Fruit fly (Drosophila melanogaster) whole organism, embryonic: ENCODE data around the gene CG14118.
A peak's percentile ranks its signal among the peaks of the same experiment; 100 is the strongest.

Experiments used
- BtbVII ChIP-seq: fragments of 200-800 bp; sonication (Bioruptor generic); optimal IDR thresholded peaks from 3 replicates; lab custom pipeline; 2017; ENCODE audit warnings: missing biosample characterization, mild to moderate bottlenecking, missing genetic modification characterization
- Bteb2 ChIP-seq: fragments of 200-800 bp; sonication (Bioruptor generic); optimal IDR thresholded peaks from 2 replicates; lab custom pipeline; 2016; ENCODE audit warnings: missing biosample characterization, missing genetic modification characterization
- C15 ChIP-seq: fragments of 200-800 bp; sonication (Bioruptor generic); IDR thresholded peaks from 3 replicates; pipeline ENCODE4 v1.3.6; 2022; ENCODE audit warnings: missing biosample characterization, missing genetic modification characterization
- CG10321 ChIP-seq: fragments of 200-800 bp; sonication (Bioruptor generic); IDR thresholded peaks from 2 replicates; pipeline ENCODE4 v1.3.6; 2022; ENCODE audit warnings: missing biosample characterization, missing genetic modification characterization
- CG12104 ChIP-seq: fragments of 200-800 bp; sonication (Bioruptor generic); optimal IDR thresholded peaks from 3 replicates; lab custom pipeline; 2016; ENCODE audit warnings: missing biosample characterization, missing genetic modification characterization
- CG12659 ChIP-seq: fragments of 200-800 bp; sonication (Bioruptor generic); optimal IDR thresholded peaks from 3 replicates; lab custom pipeline; 2017; ENCODE audit warnings: mild to moderate bottlenecking, missing biosample characterization, missing genetic modification reagents, missing genetic modification characterization
- CG14710 ChIP-seq: fragments of 200-800 bp; sonication (Bioruptor generic); optimal IDR thresholded peaks from 3 replicates; lab custom pipeline; 2019; ENCODE audit warnings: missing biosample characterization, mild to moderate bottlenecking, missing genetic modification characterization, moderate library complexity
- CG16779 ChIP-seq: fragments of 200-800 bp; sonication (Bioruptor generic); IDR thresholded peaks from 2 replicates; pipeline ENCODE4 v1.3.6; 2022; ENCODE audit warnings: missing biosample characterization, missing genetic modification characterization
- CG18476 ChIP-seq: fragments of 200-800 bp; sonication (Bioruptor generic); optimal IDR thresholded peaks from 2 replicates; lab custom pipeline; 2016; ENCODE audit warnings: missing biosample characterization, mild to moderate bottlenecking, missing genetic modification characterization
- CG3163 ChIP-seq: fragments of 200-800 bp; sonication (Bioruptor generic); optimal IDR thresholded peaks from 3 replicates; lab custom pipeline; 2016; ENCODE audit warnings: missing biosample characterization, missing genetic modification characterization
- CG34422 ChIP-seq: fragments of 200-800 bp; sonication (Bioruptor generic); IDR thresholded peaks from 3 replicates; pipeline ENCODE4 v1.3.6; 2022; ENCODE audit warnings: missing biosample characterization, missing genetic modification characterization
- CG4360 ChIP-seq: fragments of 200-800 bp; sonication (Bioruptor generic); IDR thresholded peaks from 2 replicates; pipeline ENCODE4 v1.3.6; 2022; ENCODE audit warnings: missing biosample characterization, missing genetic modification characterization
- CG4617 ChIP-seq: fragments of 200-800 bp; sonication (Bioruptor generic); optimal IDR thresholded peaks from 3 replicates; lab custom pipeline; 2016; ENCODE audit warnings: missing biosample characterization, missing genetic modification characterization, borderline replicate concordance
- CG6854 ChIP-seq: fragments of 200-800 bp; sonication (Bioruptor generic); optimal IDR thresholded peaks from 3 replicates; lab custom pipeline; 2017; ENCODE audit warnings: missing biosample characterization, mild to moderate bottlenecking, missing genetic modification characterization
- CG8944 ChIP-seq: fragments of 200-800 bp; sonication (Bioruptor generic); optimal IDR thresholded peaks from 3 replicates; lab custom pipeline; 2016; ENCODE audit warnings: missing biosample characterization, missing genetic modification characterization
- Chrac-16 ChIP-seq: fragments of 200-800 bp; sonication (Bioruptor generic); optimal IDR thresholded peaks from 3 replicates; lab custom pipeline; 2016; ENCODE audit warnings: missing biosample characterization, missing genetic modification characterization
- CoRest ChIP-seq: fragments of 200-800 bp; sonication (Bioruptor generic); optimal IDR thresholded peaks from 3 replicates; lab custom pipeline; 2018; ENCODE audit warnings: missing biosample characterization, mild to moderate bottlenecking, missing genetic modification characterization, moderate library complexity
- Dbx ChIP-seq: fragments of 200-800 bp; sonication (Bioruptor generic); IDR thresholded peaks from 3 replicates; pipeline ENCODE4 v1.3.6; 2022; ENCODE audit warnings: missing biosample characterization, missing genetic modification characterization
- Deaf1 ChIP-seq: fragments of 200-800 bp; optimal IDR thresholded peaks from 3 replicates; lab custom pipeline; 2019; ENCODE audit warnings: missing biosample characterization, mild to moderate bottlenecking, missing genetic modification characterization, moderate library complexity
- Doc3 ChIP-seq: fragments of 200-800 bp; sonication (Bioruptor generic); IDR thresholded peaks from 3 replicates; pipeline ENCODE4 v1.3.6; 2022; ENCODE audit warnings: missing biosample characterization, missing genetic modification characterization; ENCODE audit not compliant: partially characterized antibody
- E2f1 ChIP-seq: fragments of 200-800 bp; sonication (Bioruptor generic); IDR thresholded peaks from 2 replicates; pipeline ENCODE4 v1.3.6; 2022; ENCODE audit warnings: missing biosample characterization, missing genetic modification characterization
- Fer1 ChIP-seq: fragments of 200-800 bp; sonication (Bioruptor generic); optimal IDR thresholded peaks from 2 replicates; lab custom pipeline; 2017; ENCODE audit warnings: missing biosample characterization, mild to moderate bottlenecking, missing genetic modification characterization
- Gug ChIP-seq: fragments of 200-800 bp; sonication (Bioruptor generic); IDR thresholded peaks from 4 replicates; pipeline ENCODE4 v1.3.6; 2022; ENCODE audit warnings: missing biosample characterization, missing genetic modification characterization
- HLH3B ChIP-seq: fragments of 200-800 bp; sonication (Bioruptor generic); IDR thresholded peaks from 2 replicates; pipeline ENCODE4 v1.3.6; 2022; ENCODE audit warnings: missing biosample characterization, missing genetic modification characterization
- HLHmδ ChIP-seq: fragments of 200-800 bp; sonication (Bioruptor generic); optimal IDR thresholded peaks from 2 replicates; lab custom pipeline; 2018; ENCODE audit warnings: missing biosample characterization, mild to moderate bottlenecking, missing genetic modification characterization, moderate library complexity
- Hand ChIP-seq: fragments of 200-800 bp; sonication (Bioruptor generic); optimal IDR thresholded peaks from 2 replicates; lab custom pipeline; 2017; ENCODE audit warnings: mild to moderate bottlenecking, missing biosample characterization, missing genetic modification reagents, missing genetic modification characterization
- Kr ChIP-seq: fragments of 200-800 bp; sonication (Bioruptor generic); optimal IDR thresholded peaks from 2 replicates; lab custom pipeline; 2017; ENCODE audit warnings: missing biosample characterization, mild to moderate bottlenecking, missing genetic modification characterization
- Max ChIP-seq: fragments of 200-800 bp; sonication (Bioruptor generic); optimal IDR thresholded peaks from 2 replicates; lab custom pipeline; 2016; ENCODE audit warnings: missing biosample characterization, mild to moderate bottlenecking, missing genetic modification characterization
- NC2α ChIP-seq: fragments of 200-800 bp; sonication (Bioruptor generic); optimal IDR thresholded peaks from 2 replicates; lab custom pipeline; 2016; ENCODE audit warnings: missing biosample characterization, missing genetic modification characterization
- NfI ChIP-seq: fragments of 200-800 bp; sonication (Bioruptor generic); optimal IDR thresholded peaks from 3 replicates; lab custom pipeline; 2018; ENCODE audit warnings: missing biosample characterization, mild to moderate bottlenecking, missing genetic modification characterization, moderate library complexity
- PHDP ChIP-seq: fragments of 200-800 bp; sonication (Bioruptor generic); optimal IDR thresholded peaks from 3 replicates; lab custom pipeline; 2018; ENCODE audit warnings: missing biosample characterization, mild to moderate bottlenecking, missing genetic modification characterization, moderate library complexity
- Pdp1 ChIP-seq, 2 experiments: fragments of 200-800 bp; sonication (Bioruptor generic); optimal IDR thresholded peaks; 3 replicates each; lab custom pipeline; 2016; ENCODE audit warnings: missing biosample characterization in 2 of 2, missing genetic modification characterization in 2 of 2, mild to moderate bottlenecking in 1 of 2, moderate library complexity in 1 of 2
- Taf1 ChIP-seq: fragments of 200-800 bp; sonication (Bioruptor generic); IDR thresholded peaks from 2 replicates; pipeline ENCODE4 v1.3.6; 2022; ENCODE audit warnings: missing biosample characterization, missing genetic modification characterization
- abd-A ChIP-seq: fragments of 200-800 bp; sonication (Bioruptor generic); optimal IDR thresholded peaks from 3 replicates; lab custom pipeline; 2019; ENCODE audit warnings: missing biosample characterization, mild to moderate bottlenecking, missing genetic modification characterization, moderate library complexity
- ap ChIP-seq: fragments of 200-800 bp; sonication (Bioruptor generic); IDR thresholded peaks from 2 replicates; pipeline ENCODE4 v1.3.6; 2022; ENCODE audit warnings: missing biosample characterization, missing genetic modification characterization
- bab2 ChIP-seq: fragments of 200-800 bp; sonication (Bioruptor generic); optimal IDR thresholded peaks from 2 replicates; lab custom pipeline; 2016; ENCODE audit warnings: missing biosample characterization, missing genetic modification characterization
- ci ChIP-seq: fragments of 200-800 bp; sonication (Bioruptor generic); IDR thresholded peaks from 3 replicates; pipeline ENCODE4 v1.3.6; 2022; ENCODE audit warnings: missing biosample characterization, missing genetic modification characterization
- dan ChIP-seq: fragments of 200-800 bp; sonication (Bioruptor generic); IDR thresholded peaks from 2 replicates; pipeline ENCODE4 v1.3.6; 2022; ENCODE audit warnings: missing biosample characterization, missing genetic modification characterization
- danr ChIP-seq: fragments of 200-800 bp; sonication (Bioruptor generic); IDR thresholded peaks from 2 replicates; pipeline ENCODE4 v1.3.6; 2022; ENCODE audit warnings: missing biosample characterization, missing genetic modification characterization
- gro ChIP-seq: fragments of 200-800 bp; sonication (Bioruptor generic); optimal IDR thresholded peaks from 2 replicates; lab custom pipeline; 2016; ENCODE audit warnings: missing biosample characterization, missing genetic modification characterization
- gsb ChIP-seq: fragments of 200-800 bp; sonication (Bioruptor generic); IDR thresholded peaks from 2 replicates; pipeline ENCODE4 v1.3.6; 2022; ENCODE audit warnings: missing biosample characterization, missing genetic modification characterization
- hbn ChIP-seq: fragments of 200-800 bp; sonication (Bioruptor generic); IDR thresholded peaks from 2 replicates; pipeline ENCODE4 v1.3.6; 2022; ENCODE audit warnings: missing biosample characterization, missing genetic modification characterization; ENCODE audit not compliant: partially characterized antibody
- ind ChIP-seq: fragments of 200-800 bp; sonication (Bioruptor generic); optimal IDR thresholded peaks from 3 replicates; lab custom pipeline; 2016; ENCODE audit warnings: missing biosample characterization, missing genetic modification characterization
- kay ChIP-seq: fragments of 200-800 bp; sonication (Bioruptor generic); optimal IDR thresholded peaks from 2 replicates; lab custom pipeline; 2016; ENCODE audit warnings: missing biosample characterization, missing genetic modification characterization
- mirr ChIP-seq: fragments of 200-800 bp; sonication (Bioruptor generic); optimal IDR thresholded peaks from 3 replicates; lab custom pipeline; 2018; ENCODE audit warnings: missing biosample characterization, mild to moderate bottlenecking, missing genetic modification characterization
- ranshi ChIP-seq: fragments of 200-800 bp; sonication (Bioruptor generic); IDR thresholded peaks from 2 replicates; pipeline ENCODE4 v1.3.6; 2022; ENCODE audit warnings: missing biosample characterization, missing genetic modification characterization
- repo ChIP-seq: fragments of 200-800 bp; sonication (Bioruptor generic); optimal IDR thresholded peaks from 2 replicates; lab custom pipeline; 2016; ENCODE audit warnings: missing biosample characterization, missing genetic modification characterization
- stc ChIP-seq: fragments of 200-800 bp; sonication (Bioruptor generic); IDR thresholded peaks from 2 replicates; pipeline ENCODE4 v1.3.6; 2022; ENCODE audit warnings: missing biosample characterization, missing genetic modification characterization
- tap ChIP-seq: fragments of 200-800 bp; optimal IDR thresholded peaks from 3 replicates; lab custom pipeline; 2019; ENCODE audit warnings: missing biosample characterization, mild to moderate bottlenecking, missing genetic modification characterization, moderate library complexity
- trem ChIP-seq: fragments of 200-800 bp; optimal IDR thresholded peaks from 3 replicates; lab custom pipeline; 2019; ENCODE audit warnings: missing biosample characterization, mild to moderate bottlenecking, missing genetic modification characterization, moderate library complexity
- twi ChIP-seq: fragments of 200-800 bp; optimal IDR thresholded peaks from 2 replicates; lab custom pipeline; 2019; ENCODE audit warnings: missing biosample characterization, mild to moderate bottlenecking, missing genetic modification characterization, moderate library complexity
- zen ChIP-seq: fragments of 200-800 bp; sonication (Bioruptor generic); optimal IDR thresholded peaks from 3 replicates; lab custom pipeline; 2018; ENCODE audit warnings: missing biosample characterization, mild to moderate bottlenecking, missing genetic modification characterization, moderate library complexity

The CG14118 gene

DNA sequence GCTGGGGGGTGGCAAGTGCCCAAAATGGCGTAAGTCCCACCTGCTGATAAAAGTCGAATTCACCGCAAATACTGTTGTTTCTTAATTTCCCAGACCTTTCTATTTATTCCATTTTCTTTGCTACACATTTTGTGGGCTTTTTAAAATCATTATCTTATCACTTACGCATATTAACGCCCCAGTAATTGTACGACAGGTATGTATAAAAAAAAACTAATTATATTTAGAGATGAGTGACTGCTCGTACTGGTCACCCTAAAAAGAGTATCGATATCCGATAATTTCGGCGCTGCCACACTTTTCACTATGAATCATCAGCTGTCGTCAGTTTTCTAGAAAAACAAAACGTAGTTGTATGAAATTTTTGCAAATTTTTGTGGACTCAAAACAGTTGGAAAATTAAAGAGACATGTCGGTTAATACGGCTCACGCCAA, 42.6 kb upstream of the CG14118 start, which contains the start of the genes CG10948 and Wbp2 (continued):
- TF ChIP-seq ranshi (GFP tag; lab: Robert Waterston, UW) (peak; percentile 83; the same call in 1 of the 2 replicates), Gug (GFP tag; lab: Robert Waterston, UW) (no peak), HLH3B (GFP tag; lab: Robert Waterston, UW) (no peak), CG18476 (no peak), ci (GFP tag; lab: Robert Waterston, UW) (no peak), Max (GFP tag; lab: Kevin White, UChicago) (peak; percentile 29), CG10321 (no peak), gsb (GFP tag; lab: Robert Waterston, UW) (no peak), CG14710 (peak; percentile 62), CG8944 (no peak), Taf1 (GFP tag; lab: Robert Waterston, UW) (no peak), CG34422 (GFP tag; lab: Robert Waterston, UW) (peak; percentile 49; the same call in 1 of the 3 replicates), bab2 (no peak), gro (peak; percentile 39), Doc3 (GFP tag; lab: Robert Waterston, UW) (peak; percentile 44; the same call in 2 of the 3 replicates), Hand (no peak), ind (no peak), E2f1 (GFP tag; lab: Robert Waterston, UW) (no peak), CG12659 (GFP tag; lab: Kevin White, UChicago) (peak; percentile 89), ap (GFP tag; lab: Robert Waterston, UW) (no peak), tap (tag; lab: Kevin White, UChicago) (no peak), danr (GFP tag; lab: Robert Waterston, UW) (no peak), Fer1 (GFP tag; lab: Kevin White, UChicago) (peak; percentile 7), HLHmδ (GFP tag; lab: Kevin White, UChicago) (no peak), CG6854 (GFP tag; lab: Kevin White, UChicago) (peak; percentile 47), C15 (GFP tag; lab: Robert Waterston, UW) (no peak), Pdp1 (GFP tag; optimal IDR thresholded peaks at IDR 0.05; lab: Kevin White, UChicago) (peak in 1 of 2 experiments; percentile 71), Bteb2 (GFP tag; lab: Kevin White, UChicago) (no peak), NC2α (no peak), Deaf1 (tag; lab: Kevin White, UChicago) (no peak), abd-A (tag; lab: Kevin White, UChicago) (peak; percentile 98), NfI (GFP tag; lab: Kevin White, UChicago) (no peak), twi (tag; lab: Kevin White, UChicago) (no peak), CG4617 (peak; percentile 90), mirr (peak; percentile 25), stc (no peak), repo (GFP tag; lab: Kevin White, UChicago) (no peak), dan (GFP tag; lab: Robert Waterston, UW) (no peak), hbn (peak; percentile 39; the same call in 1 of the 2 replicates), BtbVII (GFP tag; lab: Kevin White, UChicago) (peak; percentile 54), PHDP (tag; lab: Kevin White, UChicago) (no peak), Chrac-16 (no peak), CG12104 (no peak), zen (tag; lab: Kevin White, UChicago) (peak; percentile 97), CG16779 (GFP tag; lab: Robert Waterston, UW) (no peak), Kr (GFP tag; lab: Kevin White, UChicago) (no peak), kay (peak; percentile 100), trem (tag; lab: Kevin White, UChicago) (peak; percentile 94), CG3163 (GFP tag; lab: Kevin White, UChicago) (no peak), Dbx (GFP tag; lab: Robert Waterston, UW) (no peak), CG4360 (GFP tag; lab: Robert Waterston, UW) (no peak), CoRest (no peak)
